Worm (Caenorhabditis elegans) whole organism, L3 larva: ENCODE measurements around the gene Y32G9B.1.

ENCODE experiments used
- R02D3.7 ChIP-seq: fragments of 150-350 bp; optimal IDR thresholded peaks from 2 replicates; lab custom pipeline; 2014; ENCODE audit warnings: missing biosample characterization, missing genetic modification characterization
- ZK546.5 ChIP-seq: sonication (generic microtip); optimal IDR thresholded peaks from 2 replicates; lab custom pipeline; 2017; ENCODE audit warnings: missing biosample characterization, missing genetic modification characterization
- aly-2 ChIP-seq: fragments of 150-350 bp; optimal IDR thresholded peaks from 2 replicates; lab custom pipeline; 2014; ENCODE audit warnings: missing biosample characterization, missing genetic modification characterization
- ama-1 ChIP-seq: fragments of 150-350 bp; optimal IDR thresholded peaks from 2 replicates; lab custom pipeline; 2018
- ceh-16 ChIP-seq: sonication (generic microtip); optimal IDR thresholded peaks from 2 replicates; lab custom pipeline; 2017; ENCODE audit warnings: missing biosample characterization, missing genetic modification characterization
- ceh-28 ChIP-seq: fragments of 150-350 bp; optimal IDR thresholded peaks from 2 replicates; lab custom pipeline; 2014; ENCODE audit warnings: missing biosample characterization, missing genetic modification reagents, missing genetic modification characterization
- ceh-82 ChIP-seq: fragments of 150-350 bp; optimal IDR thresholded peaks from 2 replicates; lab custom pipeline; 2014; ENCODE audit warnings: missing biosample characterization, missing genetic modification characterization
- ceh-9 ChIP-seq: sonication (generic microtip); optimal IDR thresholded peaks from 2 replicates; lab custom pipeline; 2018; ENCODE audit warnings: missing biosample characterization, missing genetic modification characterization
- daf-12 ChIP-seq: fragments of 150-350 bp; optimal IDR thresholded peaks from 2 replicates; lab custom pipeline; 2014; ENCODE audit warnings: missing biosample characterization, missing genetic modification reagents, missing genetic modification characterization
- egl-27 ChIP-seq: sonication (generic microtip); optimal IDR thresholded peaks from 4 replicates; lab custom pipeline; 2017; ENCODE audit warnings: missing biosample characterization, missing genetic modification reagents, missing genetic modification characterization
- egl-5 ChIP-seq: fragments of 150-350 bp; optimal IDR thresholded peaks from 2 replicates; lab custom pipeline; 2017; ENCODE audit warnings: missing biosample characterization, missing genetic modification reagents, missing genetic modification characterization, inconsistent platforms
- elt-1 ChIP-seq: fragments of 150-350 bp; optimal IDR thresholded peaks from 2 replicates; lab custom pipeline; 2014; ENCODE audit warnings: missing biosample characterization, missing genetic modification characterization
- elt-2 ChIP-seq: sonication (generic microtip); optimal IDR thresholded peaks from 2 replicates; lab custom pipeline; 2016; ENCODE audit warnings: missing genetic modification reagents, mild to moderate bottlenecking, missing genetic modification characterization, missing compliant biosample characterization
- elt-3 ChIP-seq, 3 experiments: fragments of 150-350 bp in 1 of 3; sonication (generic microtip) in 2 of 3; optimal IDR thresholded peaks; 2 replicates in 2 of 3; 4 replicates in 1 of 3; lab custom pipeline; 2014 to 2017; ENCODE audit warnings: missing biosample characterization in 3 of 3, missing genetic modification characterization in 3 of 3
- eor-1 ChIP-seq, 2 experiments: fragments of 150-350 bp; optimal IDR thresholded peaks; 2 replicates each; lab custom pipeline; 2014 to 2018; ENCODE audit warnings: missing biosample characterization in 2 of 2, missing genetic modification characterization in 2 of 2
- fkh-10 ChIP-seq: sonication (generic microtip); optimal IDR thresholded peaks from 2 replicates; lab custom pipeline; 2017; ENCODE audit warnings: missing biosample characterization, missing genetic modification reagents, missing genetic modification characterization
- fkh-2 ChIP-seq: fragments of 150-350 bp; optimal IDR thresholded peaks from 2 replicates; lab custom pipeline; 2014; ENCODE audit warnings: missing biosample characterization, missing genetic modification reagents, missing genetic modification characterization
- fos-1 ChIP-seq: fragments of 150-350 bp; optimal IDR thresholded peaks from 2 replicates; lab custom pipeline; 2014; ENCODE audit warnings: missing biosample characterization, missing genetic modification characterization
- hmg-11 ChIP-seq: sonication (generic microtip); optimal IDR thresholded peaks from 2 replicates; lab custom pipeline; 2016; ENCODE audit warnings: missing genetic modification characterization, missing compliant biosample characterization
- jun-1 ChIP-seq: fragments of 150-350 bp; optimal IDR thresholded peaks from 2 replicates; lab custom pipeline; 2014; ENCODE audit warnings: missing biosample characterization, missing genetic modification reagents, missing genetic modification characterization
- lin-15B ChIP-seq: fragments of 150-350 bp; optimal IDR thresholded peaks from 2 replicates; lab custom pipeline; 2014; ENCODE audit warnings: missing biosample characterization, missing genetic modification characterization
- lin-39 ChIP-seq: fragments of 150-350 bp; optimal IDR thresholded peaks from 2 replicates; lab custom pipeline; 2018; ENCODE audit warnings: missing biosample characterization, missing genetic modification reagents, missing genetic modification characterization
- lsy-12 ChIP-seq: sonication (generic microtip); optimal IDR thresholded peaks from 2 replicates; lab custom pipeline; 2016; ENCODE audit warnings: mild to moderate bottlenecking, missing genetic modification characterization, missing compliant biosample characterization
- mdl-1 ChIP-seq: fragments of 150-350 bp; optimal IDR thresholded peaks from 2 replicates; lab custom pipeline; 2014; ENCODE audit warnings: missing biosample characterization, missing genetic modification characterization
- mml-1 ChIP-seq: fragments of 150-350 bp; sonication (generic microtip); optimal IDR thresholded peaks from 3 replicates; lab custom pipeline; 2014; ENCODE audit warnings: missing biosample characterization, missing genetic modification characterization
- nfya-1 ChIP-seq: sonication (generic microtip); optimal IDR thresholded peaks from 2 replicates; lab custom pipeline; 2017; ENCODE audit warnings: missing genetic modification characterization, mild to moderate bottlenecking, missing compliant biosample characterization, antibody characterized with exemption, moderate library complexity; ENCODE audit not compliant: insufficient read depth
- nhr-11 ChIP-seq: fragments of 150-350 bp; optimal IDR thresholded peaks from 2 replicates; lab custom pipeline; 2014; ENCODE audit warnings: missing biosample characterization, missing genetic modification characterization
- nhr-12 ChIP-seq: fragments of 150-350 bp; optimal IDR thresholded peaks from 2 replicates; lab custom pipeline; 2014; ENCODE audit warnings: missing biosample characterization, missing genetic modification characterization
- nhr-23 ChIP-seq: fragments of 150-350 bp; optimal IDR thresholded peaks from 2 replicates; lab custom pipeline; 2014; ENCODE audit warnings: missing biosample characterization, missing genetic modification reagents, missing genetic modification characterization
- nhr-237 ChIP-seq: fragments of 150-350 bp; optimal IDR thresholded peaks from 2 replicates; lab custom pipeline; 2014; ENCODE audit warnings: missing biosample characterization, missing genetic modification characterization
- nhr-25 ChIP-seq: sonication (generic microtip); optimal IDR thresholded peaks from 2 replicates; lab custom pipeline; 2017; ENCODE audit warnings: missing biosample characterization, missing genetic modification characterization
- nhr-28 ChIP-seq: fragments of 150-350 bp; optimal IDR thresholded peaks from 2 replicates; lab custom pipeline; 2014; ENCODE audit warnings: missing biosample characterization, missing genetic modification characterization
- nhr-43 ChIP-seq: sonication (generic microtip); optimal IDR thresholded peaks from 2 replicates; lab custom pipeline; 2016; ENCODE audit warnings: mild to moderate bottlenecking, missing genetic modification characterization, missing compliant biosample characterization; ENCODE audit not compliant: poor library complexity, severe bottlenecking
- nhr-67 ChIP-seq: fragments of 150-350 bp; optimal IDR thresholded peaks from 2 replicates; lab custom pipeline; 2014; ENCODE audit warnings: missing biosample characterization, missing genetic modification characterization
- nhr-76 ChIP-seq: fragments of 150-350 bp; sonication (generic microtip); optimal IDR thresholded peaks from 5 replicates; lab custom pipeline; 2014; ENCODE audit warnings: missing biosample characterization, missing genetic modification characterization
- nhr-77 ChIP-seq: fragments of 150-350 bp; optimal IDR thresholded peaks from 2 replicates; lab custom pipeline; 2014; ENCODE audit warnings: missing biosample characterization, missing genetic modification characterization
- pha-4 ChIP-seq: fragments of 150-350 bp; optimal IDR thresholded peaks from 2 replicates; lab custom pipeline; 2014; ENCODE audit warnings: missing biosample characterization, missing genetic modification reagents, missing genetic modification characterization
- pqm-1 ChIP-seq: fragments of 150-350 bp; optimal IDR thresholded peaks from 2 replicates; lab custom pipeline; 2017; ENCODE audit warnings: missing biosample characterization, missing genetic modification characterization, inconsistent platforms
- sea-2 ChIP-seq: fragments of 150-350 bp; sonication (generic microtip); optimal IDR thresholded peaks from 4 replicates; lab custom pipeline; 2014; ENCODE audit warnings: missing biosample characterization, missing genetic modification reagents, missing genetic modification characterization
- skn-1 ChIP-seq: fragments of 150-350 bp; optimal IDR thresholded peaks from 2 replicates; lab custom pipeline; 2014; ENCODE audit warnings: missing biosample characterization, missing genetic modification characterization
- snpc-4 ChIP-seq: fragments of 150-350 bp; optimal IDR thresholded peaks from 2 replicates; lab custom pipeline; 2014; ENCODE audit warnings: missing biosample characterization, missing genetic modification characterization
- tbx-2 ChIP-seq: sonication (generic microtip); optimal IDR thresholded peaks from 2 replicates; lab custom pipeline; 2016; ENCODE audit warnings: mild to moderate bottlenecking, missing genetic modification characterization, missing compliant biosample characterization
- unc-39 ChIP-seq: sonication (generic microtip); optimal IDR thresholded peaks from 4 replicates; lab custom pipeline; 2017; ENCODE audit warnings: missing biosample characterization, missing genetic modification characterization
- unc-62 ChIP-seq: fragments of 150-350 bp; sonication (generic microtip); optimal IDR thresholded peaks from 4 replicates; lab custom pipeline; 2014; ENCODE audit warnings: missing biosample characterization, missing genetic modification reagents, missing genetic modification characterization
- zag-1 ChIP-seq: fragments of 150-350 bp; optimal IDR thresholded peaks from 2 replicates; lab custom pipeline; 2014; ENCODE audit warnings: missing biosample characterization, missing genetic modification characterization
- ztf-11 ChIP-seq: fragments of 150-350 bp; optimal IDR thresholded peaks from 2 replicates; lab custom pipeline; 2014; ENCODE audit warnings: missing biosample characterization, missing genetic modification characterization
- ztf-4 ChIP-seq: fragments of 150-350 bp; optimal IDR thresholded peaks from 2 replicates; lab custom pipeline; 2014; ENCODE audit warnings: missing biosample characterization, missing genetic modification characterization

The Y32G9B.1 gene

DNA sequence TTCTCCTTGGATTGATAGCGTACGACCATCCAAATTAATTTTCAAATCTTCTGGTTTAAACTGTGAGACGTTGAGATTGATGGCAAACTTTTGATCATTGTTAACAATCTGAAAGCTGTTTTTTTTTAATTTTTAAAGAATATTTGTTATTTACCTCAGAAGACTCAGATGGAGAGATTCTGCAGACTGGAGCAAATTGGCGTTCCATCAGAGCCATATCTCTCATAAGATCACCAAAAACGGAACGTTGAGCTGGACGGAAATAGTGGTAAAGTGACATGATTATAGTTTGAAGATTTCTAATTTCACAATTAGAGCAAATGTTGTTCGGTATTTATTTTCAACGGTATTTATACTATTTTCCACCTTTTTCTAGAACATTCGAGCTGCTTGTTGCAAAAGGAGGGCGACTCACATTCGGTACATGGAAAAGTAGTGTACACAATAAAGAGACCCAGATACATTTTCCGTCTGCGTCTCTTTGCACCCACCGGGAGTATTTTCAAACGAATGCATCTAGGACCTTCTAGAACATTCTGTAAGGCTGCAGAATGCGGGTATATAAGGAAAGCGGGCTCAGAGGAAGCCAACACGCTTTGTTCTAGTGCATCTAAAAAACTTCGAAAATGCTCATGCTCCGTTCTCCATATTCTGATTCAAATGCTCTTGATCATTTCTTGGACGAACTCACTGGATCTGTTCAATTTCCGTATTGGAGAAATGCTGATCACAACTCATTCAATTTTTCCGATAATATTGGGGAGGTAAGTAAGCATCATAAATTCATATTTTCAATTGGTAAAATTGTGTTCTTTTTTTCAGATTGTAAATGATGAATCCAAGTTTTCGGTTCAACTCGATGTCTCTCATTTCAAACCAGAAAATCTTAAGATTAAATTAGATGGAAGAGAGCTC is 25.0 kb downstream of the Y32G9B.1 start, which contains the start of the genes hsp-16.2 and hsp-16.41:
hsp-16.2 (minus strand) TSS at position 313 of the 915 bp plus-strand sequence.
hsp-16.41 (plus strand) TSS at position 534 of the 915 bp plus-strand sequence.
- no peak for TF ChIP-seq elt-3 (tag; optimal IDR thresholded peaks at IDR 0.05; lab: Kevin White, UChicago)
- no peak for TF ChIP-seq nhr-43 (tag; lab: Kevin White, UChicago)
- no peak for TF ChIP-seq nhr-67
- peak; percentile 62 for TF ChIP-seq pha-4 (tag; lab: Kevin White, UChicago)
- no peak for TF ChIP-seq nhr-28 (tag; lab: Kevin White, UChicago)
- TF ChIP-seq egl-5: no peak
- no peak for TF ChIP-seq ceh-9 (tag; lab: Kevin White, UChicago)
- peak; percentile 29 for TF ChIP-seq hmg-11 (tag; lab: Kevin White, UChicago)
- no peak for TF ChIP-seq mdl-1
- no peak for TF ChIP-seq daf-12 (tag; lab: Kevin White, UChicago)
- peak; percentile 28 for TF ChIP-seq elt-2 (tag; lab: Kevin White, UChicago)
- TF ChIP-seq nhr-25 (tag; lab: Kevin White, UChicago): peak; percentile 6
- TF ChIP-seq ama-1 (lab: Kevin White, UChicago): peak; percentile 95
- TF ChIP-seq snpc-4 (tag; lab: Kevin White, UChicago): no peak
- no peak for TF ChIP-seq ztf-11 (tag; lab: Kevin White, UChicago)
- TF ChIP-seq aly-2: no peak
- TF ChIP-seq nfya-1 (tag; lab: Kevin White, UChicago): peak; percentile 81
- TF ChIP-seq sea-2 (GFP tag; lab: Kevin White, UChicago): peak; percentile 65
- TF ChIP-seq nhr-11 (tag; lab: Kevin White, UChicago): no peak
- TF ChIP-seq nhr-237: no peak
- TF ChIP-seq ceh-82 (tag; lab: Kevin White, UChicago): no peak
- TF ChIP-seq ztf-4 (tag; lab: Kevin White, UChicago): no peak
- no peak for TF ChIP-seq pqm-1 (tag; lab: Kevin White, UChicago)
- no peak for TF ChIP-seq unc-62 (GFP tag; lab: Kevin White, UChicago)
- no peak for TF ChIP-seq R02D3.7 (tag; lab: Kevin White, UChicago)
- TF ChIP-seq nhr-76 (tag; lab: Kevin White, UChicago): no peak
- no peak for TF ChIP-seq ceh-16
- peak; percentile 46 for TF ChIP-seq lsy-12 (tag; lab: Kevin White, UChicago)
- TF ChIP-seq nhr-77: no peak
- TF ChIP-seq eor-1 (tag; optimal IDR thresholded peaks at IDR 0.05; lab: Kevin White, UChicago): peak in 1 of 2 experiments; percentile 69
- TF ChIP-seq ZK546.5 (tag; lab: Kevin White, UChicago): no peak
- TF ChIP-seq unc-39 (tag; lab: Kevin White, UChicago): no peak
- TF ChIP-seq fos-1 (tag; lab: Kevin White, UChicago): no peak
- no peak for TF ChIP-seq jun-1 (tag; lab: Kevin White, UChicago)
- no peak for TF ChIP-seq mml-1 (tag; lab: Kevin White, UChicago)
- no peak for TF ChIP-seq elt-1 (tag; lab: Kevin White, UChicago)
- TF ChIP-seq lin-15B: no peak
- no peak for TF ChIP-seq egl-27 (tag; lab: Kevin White, UChicago)
- TF ChIP-seq nhr-23: no peak
- no peak for TF ChIP-seq fkh-10 (GFP tag; lab: Kevin White, UChicago)
- peak; percentile 49 for TF ChIP-seq lin-39
- no peak for TF ChIP-seq ceh-28 (tag; lab: Kevin White, UChicago)
- no peak for TF ChIP-seq zag-1
- peak; percentile 40 for TF ChIP-seq skn-1 (tag; lab: Kevin White, UChicago)
- TF ChIP-seq fkh-2: no peak
- no peak for TF ChIP-seq tbx-2 (tag; lab: Kevin White, UChicago)
- TF ChIP-seq nhr-12 (tag; lab: Kevin White, UChicago): no peak
